Worm (Caenorhabditis elegans): ENCODE results near the gene F35A5.5.

DNA sequence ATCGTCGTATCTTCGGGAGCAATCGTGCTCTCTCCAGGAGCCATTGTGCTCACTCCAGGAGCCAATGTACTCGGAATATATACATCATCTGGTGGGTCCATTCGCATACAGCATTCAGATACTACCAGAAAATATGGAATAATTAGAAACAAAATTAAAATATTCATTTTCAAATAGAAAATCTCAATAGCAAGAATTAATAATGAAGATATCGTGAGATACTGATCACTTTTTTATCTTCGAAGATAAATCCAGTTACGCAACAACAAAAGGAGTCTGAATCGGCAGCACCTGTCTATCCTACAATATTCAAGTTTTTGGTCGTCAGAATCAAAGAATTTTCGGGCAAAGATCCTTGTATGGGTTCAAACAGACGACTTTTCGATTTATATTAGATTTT is 26.8 kb downstream of the F35A5.5 start, which contains the start of gene F47B7.5:
- no peak for TF ChIP-seq ceh-88 (GFP tag; IDR thresholded peaks at IDR 0.05)
- TF ChIP-seq mdl-1 (tag; optimal IDR thresholded peaks at IDR 0.05) = no peak
- no peak for TF ChIP-seq lin-39 (tag; optimal IDR thresholded peaks at IDR 0.05)
- TF ChIP-seq nhr-77 (tag; optimal IDR thresholded peaks at IDR 0.05) = no peak
- TF ChIP-seq skn-1 (tag; optimal IDR thresholded peaks at IDR 0.05) = no peak
- TF ChIP-seq sptf-1 (tag; optimal IDR thresholded peaks at IDR 0.05) = no peak
- TF ChIP-seq ama-1 (optimal IDR thresholded peaks at IDR 0.05) = no peak

All from whole organism, L1 larva.